Worm (Caenorhabditis elegans): Measurements from ENCODE around the gene rabr-3.

- TF ChIP-seq ceh-34 (tag; optimal IDR thresholded peaks at IDR 0.05) (no peak), pqm-1 (tag; optimal IDR thresholded peaks at IDR 0.05) (no peak), fkh-6 (tag; optimal IDR thresholded peaks at IDR 0.05) (no peak), pha-4 (tag; optimal IDR thresholded peaks at IDR 0.05) (no peak), lin-11 (tag; optimal IDR thresholded peaks at IDR 0.05) (no peak), ama-1 (optimal IDR thresholded peaks at IDR 0.05) (no peak)
Measured at ce11 chrV:16163719-16164118, 31.8 kb upstream of the rabr-3 start, which contains the start of gene F10A3.12.

All from whole organism, late embryonic.